Worm (Caenorhabditis elegans) whole organism, late embryonic: ENCODE data around the gene bbln-1.

ENCODE experiments used
- C08G9.2 ChIP-seq: sonication (generic microtip); optimal IDR thresholded peaks from 2 replicates; lab custom pipeline; 2016; ENCODE audit warnings: mild to moderate bottlenecking, missing genetic modification characterization, moderate library complexity, missing compliant biosample characterization
- C38D4.7 ChIP-seq: fragments of 200-800 bp; sonication (Bioruptor generic); optimal IDR thresholded peaks from 2 replicates; lab custom pipeline; 2018; ENCODE audit warnings: mild to moderate bottlenecking, missing genetic modification characterization, moderate library complexity, missing compliant biosample characterization
- T23F11.4 ChIP-seq: fragments of 200-800 bp; sonication (Bioruptor generic); optimal IDR thresholded peaks from 2 replicates; lab custom pipeline; 2018; ENCODE audit warnings: mild to moderate bottlenecking, missing genetic modification characterization, missing compliant biosample characterization
- ceh-14 ChIP-seq: sonication (generic microtip); optimal IDR thresholded peaks from 2 replicates; lab custom pipeline; 2016; ENCODE audit warnings: missing genotype, missing genetic modification characterization, missing compliant biosample characterization
- ceh-30 ChIP-seq: fragments of 150-350 bp; optimal IDR thresholded peaks from 2 replicates; lab custom pipeline; 2014; ENCODE audit warnings: missing biosample characterization, missing genetic modification characterization
- ceh-31 ChIP-seq: sonication (generic microtip); optimal IDR thresholded peaks from 2 replicates; lab custom pipeline; 2016; ENCODE audit warnings: missing genetic modification characterization, missing compliant biosample characterization
- ceh-34 ChIP-seq: sonication (generic microtip); optimal IDR thresholded peaks from 2 replicates; lab custom pipeline; 2016; ENCODE audit warnings: mild to moderate bottlenecking, missing genetic modification characterization, missing compliant biosample characterization
- ceh-48 ChIP-seq: sonication (generic microtip); optimal IDR thresholded peaks from 2 replicates; lab custom pipeline; 2016; ENCODE audit warnings: missing genetic modification characterization, inconsistent platforms, missing compliant biosample characterization
- dve-1 ChIP-seq: sonication (generic microtip); optimal IDR thresholded peaks from 2 replicates; lab custom pipeline; 2017; ENCODE audit warnings: antibody characterized with exemption, mild to moderate bottlenecking, missing genetic modification characterization, missing compliant biosample characterization
- elt-2 ChIP-seq: sonication (generic microtip); optimal IDR thresholded peaks from 2 replicates; lab custom pipeline; 2016; ENCODE audit warnings: missing genetic modification reagents, missing genetic modification characterization, missing compliant biosample characterization
- elt-4 ChIP-seq: sonication (generic microtip); optimal IDR thresholded peaks from 2 replicates; lab custom pipeline; 2016; ENCODE audit warnings: missing genetic modification characterization, missing compliant biosample characterization
- eyg-1 ChIP-seq: sonication (generic microtip); optimal IDR thresholded peaks from 2 replicates; lab custom pipeline; 2016; ENCODE audit warnings: missing genotype, missing genetic modification characterization, missing compliant biosample characterization
- fax-1 ChIP-seq: sonication (generic microtip); optimal IDR thresholded peaks from 2 replicates; lab custom pipeline; 2016; ENCODE audit warnings: missing genotype, missing genetic modification characterization, missing compliant biosample characterization
- gmeb-2 ChIP-seq: sonication (generic microtip); optimal IDR thresholded peaks from 2 replicates; lab custom pipeline; 2016; ENCODE audit warnings: missing genetic modification characterization, inconsistent platforms, missing compliant biosample characterization
- hlh-30 ChIP-seq: sonication (generic microtip); optimal IDR thresholded peaks from 2 replicates; lab custom pipeline; 2017; ENCODE audit warnings: antibody characterized with exemption, missing genetic modification characterization, missing compliant biosample characterization; ENCODE audit not compliant: insufficient read depth
- hlh-6 ChIP-seq: sonication (generic microtip); optimal IDR thresholded peaks from 2 replicates; lab custom pipeline; 2016; ENCODE audit warnings: missing genotype, missing genetic modification characterization, missing compliant biosample characterization
- lin-11 ChIP-seq: fragments of 200-800 bp; sonication (Bioruptor generic); optimal IDR thresholded peaks from 2 replicates; lab custom pipeline; 2018; ENCODE audit warnings: mild to moderate bottlenecking, missing genetic modification characterization, missing compliant biosample characterization
- mec-3 ChIP-seq: sonication (generic microtip); optimal IDR thresholded peaks from 2 replicates; lab custom pipeline; 2016; ENCODE audit warnings: borderline replicate concordance, missing genetic modification characterization, missing compliant biosample characterization
- nfya-1 ChIP-seq: sonication (generic microtip); optimal IDR thresholded peaks from 2 replicates; lab custom pipeline; 2017; ENCODE audit warnings: missing genetic modification characterization, mild to moderate bottlenecking, missing compliant biosample characterization, antibody characterized with exemption, moderate library complexity
- nhr-11 ChIP-seq: fragments of 150-350 bp; optimal IDR thresholded peaks from 2 replicates; lab custom pipeline; 2014; ENCODE audit warnings: missing biosample characterization, missing genetic modification characterization
- npax-4 ChIP-seq: sonication (generic microtip); optimal IDR thresholded peaks from 2 replicates; lab custom pipeline; 2016; ENCODE audit warnings: missing genetic modification characterization, missing compliant biosample characterization
- odd-2 ChIP-seq: sonication (generic microtip); optimal IDR thresholded peaks from 2 replicates; lab custom pipeline; 2017; ENCODE audit warnings: antibody characterized with exemption, mild to moderate bottlenecking, missing genetic modification characterization, missing compliant biosample characterization
- pag-3 ChIP-seq: sonication (generic microtip); optimal IDR thresholded peaks from 2 replicates; lab custom pipeline; 2016; ENCODE audit warnings: missing compliant biosample characterization, missing genetic modification characterization, borderline replicate concordance
- pat-9 ChIP-seq: fragments of 200-800 bp; sonication (Bioruptor generic); optimal IDR thresholded peaks from 2 replicates; lab custom pipeline; 2018; ENCODE audit warnings: mild to moderate bottlenecking, missing genetic modification characterization, moderate library complexity, missing compliant biosample characterization
- pax-1 ChIP-seq: fragments of 150-350 bp; optimal IDR thresholded peaks from 2 replicates; lab custom pipeline; 2014; ENCODE audit warnings: missing biosample characterization, missing genetic modification characterization
- pha-4 ChIP-seq: fragments of 150-350 bp; optimal IDR thresholded peaks from 2 replicates; lab custom pipeline; 2018; ENCODE audit warnings: missing biosample characterization, missing genetic modification reagents, missing genetic modification characterization
- pqm-1 ChIP-seq: sonication (generic microtip); optimal IDR thresholded peaks from 2 replicates; lab custom pipeline; 2016; ENCODE audit warnings: missing genetic modification characterization, missing compliant biosample characterization
- pros-1 ChIP-seq: fragments of 150-350 bp; optimal IDR thresholded peaks from 2 replicates; lab custom pipeline; 2014; ENCODE audit warnings: missing biosample characterization, missing genetic modification reagents, missing genetic modification characterization
- sdc-2 ChIP-seq: sonication (generic microtip); optimal IDR thresholded peaks from 2 replicates; lab custom pipeline; 2016; ENCODE audit warnings: missing genotype, missing genetic modification characterization, missing compliant biosample characterization
- sox-2 ChIP-seq: fragments of 200-800 bp; sonication (Bioruptor generic); IDR thresholded peaks from 2 replicates; pipeline ENCODE4 v1.3.6; 2022; ENCODE audit warnings: missing genetic modification reagents, missing genetic modification characterization, missing compliant biosample characterization
- sox-4 ChIP-seq: sonication (generic microtip); optimal IDR thresholded peaks from 2 replicates; lab custom pipeline; 2017; ENCODE audit warnings: mild to moderate bottlenecking, missing genetic modification characterization, inconsistent platforms, missing compliant biosample characterization
- tbx-2 ChIP-seq: sonication (generic microtip); optimal IDR thresholded peaks from 2 replicates; lab custom pipeline; 2016; ENCODE audit warnings: missing genetic modification characterization, missing compliant biosample characterization
- unc-3 ChIP-seq, 2 experiments: fragments of 200-800 bp in 1 of 2; sonication (Bioruptor generic) in 1 of 2; sonication (generic microtip) in 1 of 2; conservative IDR thresholded peaks in 1 of 2; optimal IDR thresholded peaks in 1 of 2; 2 replicates each; pipeline versions ENCODE4 v1.3.6 to Lab custom; 2016 to 2022; ENCODE audit warnings: missing compliant biosample characterization in 2 of 2, missing genetic modification characterization in 2 of 2, missing genetic modification reagents in 1 of 2
- unc-42 ChIP-seq: sonication (generic microtip); optimal IDR thresholded peaks from 2 replicates; lab custom pipeline; 2016; ENCODE audit warnings: missing genotype, missing genetic modification characterization, missing compliant biosample characterization
- unc-86 ChIP-seq: sonication (generic microtip); optimal IDR thresholded peaks from 2 replicates; lab custom pipeline; 2016; ENCODE audit warnings: missing genetic modification characterization, missing compliant biosample characterization
- zip-5 ChIP-seq: sonication (generic microtip); optimal IDR thresholded peaks from 2 replicates; lab custom pipeline; 2016; ENCODE audit warnings: missing genetic modification characterization, missing compliant biosample characterization

The bbln-1 gene

ce11 chrX:3126233-3126632 lies 26.0 kb downstream of the bbln-1 start:
- TF ChIP-seq hlh-30 (tag; lab: Kevin White, UChicago) (no peak), T23F11.4 (GFP tag; lab: Kevin White, UChicago) (no peak), gmeb-2 (tag; lab: Kevin White, UChicago) (no peak), pag-3 (tag; lab: Kevin White, UChicago) (no peak), tbx-2 (peak; percentile 6), sox-2 (no peak), unc-42 (peak; percentile 87), pros-1 (tag; lab: Kevin White, UChicago) (no peak), unc-3 (GFP tag; conservative IDR thresholded peaks at IDR 0.05; lab: Robert Waterston, UW) (no peak), unc-3 (tag; optimal IDR thresholded peaks at IDR 0.05; lab: Kevin White, UChicago) (peak; percentile 20), pqm-1 (no peak), nfya-1 (tag; lab: Kevin White, UChicago) (peak; percentile 19), pat-9 (tag; lab: Kevin White, UChicago) (no peak), ceh-48 (tag; lab: Kevin White, UChicago) (peak; percentile 70), fax-1 (tag; lab: Kevin White, UChicago) (no peak), ceh-14 (peak; percentile 33), ceh-31 (tag; lab: Kevin White, UChicago) (peak; percentile 61), C38D4.7 (no peak)

- TF ChIP-seq eyg-1: no peak
- no peak for TF ChIP-seq nhr-11 (tag; lab: Kevin White, UChicago)
- TF ChIP-seq dve-1 (tag; lab: Kevin White, UChicago): no peak
- no peak for TF ChIP-seq C08G9.2 (tag; lab: Kevin White, UChicago)
- TF ChIP-seq ceh-34 (tag; lab: Kevin White, UChicago): no peak
- no peak for TF ChIP-seq pha-4 (tag; lab: Kevin White, UChicago)
- no peak for TF ChIP-seq hlh-6 (tag; lab: Kevin White, UChicago)
- no peak for TF ChIP-seq pax-1 (tag; lab: Kevin White, UChicago)
- TF ChIP-seq pag-3 (tag; lab: Kevin White, UChicago): no peak
- TF ChIP-seq npax-4 (tag; lab: Kevin White, UChicago): no peak
- no peak for TF ChIP-seq sox-4 (tag; lab: Kevin White, UChicago)
- no peak for TF ChIP-seq sdc-2 (tag; lab: Kevin White, UChicago)
- TF ChIP-seq odd-2 (tag; lab: Kevin White, UChicago): no peak
- no peak for TF ChIP-seq zip-5 (tag; lab: Kevin White, UChicago)
These were observed 32.7 kb downstream of the bbln-1 start for ce11 chrX:3119606-3120005.

- TF ChIP-seq tbx-2 (no peak), elt-4 (tag; lab: Kevin White, UChicago) (no peak), zip-5 (tag; lab: Kevin White, UChicago) (no peak), unc-86 (tag; lab: Kevin White, UChicago) (no peak), T23F11.4 (GFP tag; lab: Kevin White, UChicago) (no peak), lin-11 (no peak), mec-3 (tag; lab: Kevin White, UChicago) (no peak), pat-9 (tag; lab: Kevin White, UChicago) (no peak), ceh-14 (no peak)
- TF ChIP-seq, all 69 proteins: peak for 0
These were observed 33.5 kb downstream of the bbln-1 start for ce11 chrX:3118596-3119287.

ce11 chrX:3117204-3117603 lies 35.1 kb downstream of the bbln-1 start:
- TF ChIP-seq ceh-30 (tag; lab: Kevin White, UChicago) (no peak), elt-2 (tag; lab: Kevin White, UChicago) (peak; percentile 87)
